Fruit fly (Drosophila melanogaster): ENCODE data around the gene CG31639.

CG31639 gene

dm6 chr2L:6155041-6155440 lies at the start of gene CG31639:
CG31639 (minus strand) TSS chr2L:6155141.
- TF ChIP-seq dmrt93B (GFP tag; optimal IDR thresholded peaks at IDR 0.05) (no peak), CG32264 (GFP tag; optimal IDR thresholded peaks at IDR 0.05) (no peak), brk (GFP tag; optimal IDR thresholded peaks at IDR 0.05) (no peak), h (GFP tag; optimal IDR thresholded peaks at IDR 0.05) (no peak), dsf (GFP tag; optimal IDR thresholded peaks at IDR 0.05; ENCODE audit: borderline replicate concordance) (no peak), sv (GFP tag; optimal IDR thresholded peaks at IDR 0.05) (no peak), CrebA (GFP tag; optimal IDR thresholded peaks at IDR 0.05; ENCODE audit: borderline replicate concordance) (no peak), tai (GFP tag; optimal IDR thresholded peaks at IDR 0.05) (no peak), pan (optimal IDR thresholded peaks at IDR 0.05) (no peak), jim (GFP tag; optimal IDR thresholded peaks at IDR 0.05) (no peak), Hr78 (GFP tag; optimal IDR thresholded peaks at IDR 0.05) (no peak), dl (GFP tag; optimal IDR thresholded peaks at IDR 0.05; ENCODE audit: insufficient read depth in 1 of 2, partially characterized antibody in 2 of 2) (no peak), Hr83 (GFP tag; optimal IDR thresholded peaks at IDR 0.05; ENCODE audit: poor library complexity, severe bottlenecking) (no peak), ey (GFP tag; optimal IDR thresholded peaks at IDR 0.05) (no peak), lola (GFP tag; optimal IDR thresholded peaks at IDR 0.05) (no peak), Jra (GFP tag; optimal IDR thresholded peaks at IDR 0.05) (no peak), Dif (GFP tag; optimal IDR thresholded peaks at IDR 0.05; ENCODE audit: partially characterized antibody) (no peak)

dm6 chr2L:6202881-6203280 lies 47.9 kb upstream of the CG31639 start:
- TF ChIP-seq N (GFP tag; optimal IDR thresholded peaks at IDR 0.05) = no peak
- TF ChIP-seq CG9705 (GFP tag; optimal IDR thresholded peaks at IDR 0.05) = no peak
- no peak for TF ChIP-seq OdsH (GFP tag; optimal IDR thresholded peaks at IDR 0.05)
- no peak for TF ChIP-seq dl (GFP tag; optimal IDR thresholded peaks at IDR 0.05; ENCODE audit: insufficient read depth in 1 of 2, partially characterized antibody in 2 of 2)
- TF ChIP-seq rgr (GFP tag; optimal IDR thresholded peaks at IDR 0.05) = no peak
- TF ChIP-seq h (GFP tag; optimal IDR thresholded peaks at IDR 0.05) = no peak
- no peak for TF ChIP-seq dmrt93B (GFP tag; optimal IDR thresholded peaks at IDR 0.05)

DNA sequence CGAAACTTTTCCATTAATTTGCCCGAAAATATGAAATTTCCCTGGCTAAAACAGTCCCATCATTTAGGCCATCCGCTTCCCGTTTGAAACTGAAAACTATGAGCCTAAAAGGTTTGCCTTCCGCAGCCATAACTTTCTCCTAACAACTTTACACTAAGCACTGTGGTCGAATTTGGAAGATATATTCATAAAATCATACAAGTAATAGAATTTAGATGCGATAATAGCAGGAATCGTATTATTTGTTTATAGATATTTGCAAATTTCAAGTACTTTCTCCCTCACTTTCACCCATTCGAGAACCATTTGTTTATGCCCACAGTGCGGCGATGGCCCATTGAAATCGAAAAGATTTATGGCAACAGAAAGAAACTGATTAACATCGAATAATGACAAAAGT lies 46.5 kb upstream of the CG31639 start:
- TF ChIP-seq h (GFP tag; optimal IDR thresholded peaks at IDR 0.05) (no peak), fru (GFP tag; optimal IDR thresholded peaks at IDR 0.05) (no peak), dsf (GFP tag; optimal IDR thresholded peaks at IDR 0.05; ENCODE audit: borderline replicate concordance) (no peak), Dfd (GFP tag; optimal IDR thresholded peaks at IDR 0.05) (no peak)

dm6 chr2L:6199544-6199943 lies 44.6 kb upstream of the CG31639 start:
- TF ChIP-seq usp (GFP tag; optimal IDR thresholded peaks at IDR 0.05) (no peak), HLH106 (tag; optimal IDR thresholded peaks at IDR 0.05) (no peak), Sp1 (GFP tag; optimal IDR thresholded peaks at IDR 0.05) (no peak), rgr (GFP tag; optimal IDR thresholded peaks at IDR 0.05) (no peak), jim (GFP tag; optimal IDR thresholded peaks at IDR 0.05) (no peak), CrebA (GFP tag; optimal IDR thresholded peaks at IDR 0.05; ENCODE audit: borderline replicate concordance) (no peak), Hr78 (GFP tag; optimal IDR thresholded peaks at IDR 0.05) (no peak), foxo (GFP tag; optimal IDR thresholded peaks at IDR 0.05) (no peak), Mio (GFP tag; optimal IDR thresholded peaks at IDR 0.05) (no peak), dmrt93B (GFP tag; optimal IDR thresholded peaks at IDR 0.05) (no peak), woc (GFP tag; optimal IDR thresholded peaks at IDR 0.05) (no peak), Dfd (GFP tag; optimal IDR thresholded peaks at IDR 0.05) (no peak), Rel (GFP tag; optimal IDR thresholded peaks at IDR 0.05) (no peak), Rel (tag; optimal IDR thresholded peaks at IDR 0.05) (no peak)

dm6 chr2L:6198822-6199221 lies 43.9 kb upstream of the CG31639 start:
- TF ChIP-seq N (GFP tag; optimal IDR thresholded peaks at IDR 0.05) = no peak

dm6 chr2L:6197773-6198172 lies 42.8 kb upstream of the CG31639 start:
- TF ChIP-seq OdsH (GFP tag; optimal IDR thresholded peaks at IDR 0.05) (no peak), Vsx2 (GFP tag; optimal IDR thresholded peaks at IDR 0.05; ENCODE audit: partially characterized antibody) (no peak), fru (GFP tag; optimal IDR thresholded peaks at IDR 0.05) (peak; percentile 2), pan (optimal IDR thresholded peaks at IDR 0.05) (no peak), h (GFP tag; optimal IDR thresholded peaks at IDR 0.05) (peak; percentile 17), Jra (GFP tag; optimal IDR thresholded peaks at IDR 0.05) (no peak), Hr83 (GFP tag; optimal IDR thresholded peaks at IDR 0.05; ENCODE audit: poor library complexity, severe bottlenecking) (no peak), tai (GFP tag; optimal IDR thresholded peaks at IDR 0.05) (no peak), Mio (GFP tag; optimal IDR thresholded peaks at IDR 0.05) (no peak), sage (GFP tag; optimal IDR thresholded peaks at IDR 0.05) (no peak), rgr (GFP tag; optimal IDR thresholded peaks at IDR 0.05) (peak; percentile 10), Dif (GFP tag; optimal IDR thresholded peaks at IDR 0.05; ENCODE audit: partially characterized antibody) (no peak), Rel (GFP tag; optimal IDR thresholded peaks at IDR 0.05) (no peak), Rel (tag; optimal IDR thresholded peaks at IDR 0.05) (no peak), HLH106 (tag; optimal IDR thresholded peaks at IDR 0.05) (no peak), dl (GFP tag; optimal IDR thresholded peaks at IDR 0.05; ENCODE audit: insufficient read depth in 1 of 2, partially characterized antibody in 2 of 2) (no peak), CG9705 (GFP tag; optimal IDR thresholded peaks at IDR 0.05) (no peak), psq (GFP tag; optimal IDR thresholded peaks at IDR 0.05) (no peak), usp (GFP tag; optimal IDR thresholded peaks at IDR 0.05) (no peak), sv (GFP tag; optimal IDR thresholded peaks at IDR 0.05) (no peak), Sp1 (GFP tag; optimal IDR thresholded peaks at IDR 0.05) (no peak)

All from whole organism, wandering third instar larva.